Fruit fly (Drosophila melanogaster): Measurements from ENCODE around the gene RpS19b.

RpS19b gene

DNA sequence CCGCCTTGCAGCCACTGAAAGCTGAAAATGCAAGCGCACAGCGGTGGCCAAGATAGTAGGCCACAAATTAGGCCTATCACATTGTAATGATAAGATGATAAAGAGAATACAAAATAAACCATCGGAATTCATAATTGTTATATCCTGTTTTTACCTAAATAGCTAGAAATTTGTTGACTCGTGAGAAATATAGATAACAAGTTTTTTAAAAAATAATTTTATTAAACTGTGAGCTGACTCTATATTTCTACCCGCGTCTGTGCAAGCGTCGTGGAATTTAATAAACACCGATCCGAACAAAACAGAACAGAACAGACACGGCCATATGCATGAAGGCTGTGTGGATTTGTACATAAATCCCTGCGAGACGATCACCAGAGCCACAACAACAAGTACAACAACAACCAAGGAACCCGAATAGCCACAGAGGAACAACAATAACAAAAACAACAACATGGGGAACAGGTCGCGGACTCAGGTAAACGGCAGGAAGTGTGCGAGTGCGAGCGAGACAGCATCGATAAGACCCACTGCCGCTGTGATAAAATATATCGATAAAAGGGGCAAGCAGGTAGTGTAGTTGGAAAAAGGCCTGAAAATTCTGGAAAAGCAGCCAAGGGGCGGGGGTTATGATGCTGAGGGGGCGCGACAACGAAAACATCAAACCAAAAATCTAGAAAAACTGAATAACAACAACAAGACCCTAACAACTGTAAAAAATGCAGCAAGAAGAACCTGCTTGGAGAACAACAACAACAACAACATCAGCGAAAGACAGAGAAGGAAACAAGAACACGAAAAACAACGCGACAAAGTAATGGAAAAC is 46.8 kb downstream of the RpS19b start (continued):
- peak; percentile 1 for TF ChIP-seq Sry-δ (GFP tag; optimal IDR thresholded peaks at IDR 0.05)
- no peak for TF ChIP-seq CG34224 (GFP tag; IDR thresholded peaks at IDR 0.05; ENCODE audit: partially characterized antibody)
- TF ChIP-seq stc (GFP tag; IDR thresholded peaks at IDR 0.05) = peak; percentile 70
- peak; percentile 50 for TF ChIP-seq caup (GFP tag; optimal IDR thresholded peaks at IDR 0.05; ENCODE audit: severe bottlenecking)
- TF ChIP-seq CG11456 (GFP tag; IDR thresholded peaks at IDR 0.05) = peak; percentile 56; the same call in 1 of the 3 replicates
- TF ChIP-seq CG6654 (GFP tag; optimal IDR thresholded peaks at IDR 0.05) = peak; percentile 22
- no peak for TF ChIP-seq CG7928 (GFP tag; optimal IDR thresholded peaks at IDR 0.05)
- TF ChIP-seq Nf-YC (tag; optimal IDR thresholded peaks at IDR 0.05) = peak; percentile 55
- peak; percentile 89 for TF ChIP-seq CG11504 (tag; optimal IDR thresholded peaks at IDR 0.05)
- peak; percentile 92 for TF ChIP-seq unpg (GFP tag; optimal IDR thresholded peaks at IDR 0.05)
- peak; percentile 76 for TF ChIP-seq CG1603 (tag; optimal IDR thresholded peaks at IDR 0.05)
- peak in 1 of 2 experiments; percentile 81 for TF ChIP-seq Eip74EF (GFP tag; optimal IDR thresholded peaks at IDR 0.05)
- peak; percentile 63 for TF ChIP-seq Ada2b (GFP tag; IDR thresholded peaks at IDR 0.05)
- TF ChIP-seq dpn (GFP tag; optimal IDR thresholded peaks at IDR 0.05) = peak; percentile 51 to 80
- no peak for TF ChIP-seq Hey (tag; optimal IDR thresholded peaks at IDR 0.05)
- TF ChIP-seq ham (GFP tag; IDR thresholded peaks at IDR 0.05) = no peak
- TF ChIP-seq CG10147 (GFP tag; optimal IDR thresholded peaks at IDR 0.05) = peak; percentile 62
- no peak for TF ChIP-seq unc-4 (GFP tag; IDR thresholded peaks at IDR 0.05; ENCODE audit: partially characterized antibody)
- TF ChIP-seq Side (GFP tag; optimal IDR thresholded peaks at IDR 0.05) = peak; percentile 80
- peak; percentile 90 for TF ChIP-seq Oli (tag; optimal IDR thresholded peaks at IDR 0.05)
- peak; percentile 74 for TF ChIP-seq CG4707 (GFP tag; optimal IDR thresholded peaks at IDR 0.05)
- TF ChIP-seq her (GFP tag; optimal IDR thresholded peaks at IDR 0.05) = peak; percentile 15
- no peak for TF ChIP-seq Oaz (GFP tag; IDR thresholded peaks at IDR 0.05)
- peak; percentile 37 for TF ChIP-seq CG4617 (GFP tag; optimal IDR thresholded peaks at IDR 0.05; ENCODE audit: borderline replicate concordance)
- TF ChIP-seq insv (GFP tag; optimal IDR thresholded peaks at IDR 0.05) = peak; percentile 7 to 29
- TF ChIP-seq sr (GFP tag; IDR thresholded peaks at IDR 0.05) = no peak; the same call in 2 of the 3 replicates
- TF ChIP-seq yki (optimal IDR thresholded peaks at IDR 0.05) = no peak
- TF ChIP-seq vvl (GFP tag; IDR thresholded peaks at IDR 0.05) = peak; percentile 89
- TF ChIP-seq disco-r (GFP tag; optimal IDR thresholded peaks at IDR 0.05) = peak; percentile 34
- peak; percentile 74 for TF ChIP-seq CG4328 (GFP tag; optimal IDR thresholded peaks at IDR 0.05)
- TF ChIP-seq CG2678 (tag; optimal IDR thresholded peaks at IDR 0.05) = peak; percentile 89
- peak; percentile 94 for TF ChIP-seq nom (GFP tag; optimal IDR thresholded peaks at IDR 0.05)
- peak; percentile 40 for TF ChIP-seq NK7.1 (GFP tag; optimal IDR thresholded peaks at IDR 0.05)
- TF ChIP-seq CG9876 (GFP tag; optimal IDR thresholded peaks at IDR 0.05) = peak; percentile 32
- TF ChIP-seq gro (GFP tag; optimal IDR thresholded peaks at IDR 0.05) = peak; percentile 6
- no peak for TF ChIP-seq bigmax (GFP tag; optimal IDR thresholded peaks at IDR 0.05)
- no peak for TF ChIP-seq CG34376 (GFP tag; optimal IDR thresholded peaks at IDR 0.05)
- TF ChIP-seq CG8944 (GFP tag; optimal IDR thresholded peaks at IDR 0.05) = peak; percentile 68
- TF ChIP-seq cwo (GFP tag; optimal IDR thresholded peaks at IDR 0.05) = peak; percentile 60
- peak; percentile 70 for TF ChIP-seq CG12659 (GFP tag; optimal IDR thresholded peaks at IDR 0.05)
- no peak for TF ChIP-seq da (GFP tag; optimal IDR thresholded peaks at IDR 0.05)
- TF ChIP-seq ERR (GFP tag; optimal IDR thresholded peaks at IDR 0.05) = no peak
- peak; percentile 54 for TF ChIP-seq pho (GFP tag; optimal IDR thresholded peaks at IDR 0.05)
- TF ChIP-seq CG6791 (GFP tag; IDR thresholded peaks at IDR 0.05; ENCODE audit: partially characterized antibody) = no peak
- TF ChIP-seq CG31224 (GFP tag; IDR thresholded peaks at IDR 0.05) = peak; percentile 50
- peak; percentile 97 for TF ChIP-seq corto (GFP tag; optimal IDR thresholded peaks at IDR 0.05)
- peak; percentile 22 for TF ChIP-seq CG12769 (tag; optimal IDR thresholded peaks at IDR 0.05)
- TF ChIP-seq Tbp (GFP tag; optimal IDR thresholded peaks at IDR 0.05) = no peak
